ENCODE assay signal across 3 fruit fly cellular contexts in genomic region chr3L:794462-794861, dm6.
TF ChIP-seq lines count a peak whose summit lies in the region.

No protein-coding gene starts in this region.

- no peak for TF ChIP-seq CTCF in whole organism, embryonic (GFP tag; optimal IDR thresholded peaks at IDR 0.05; lab: Kevin White, UChicago)

TF ChIP-seq in whole organism, embryonic, 481 proteins besides CTCF, POLR2A, EP300 and RAD21:
- peak; percentile 3 for TF ChIP-seq CG6254 (GFP tag; optimal IDR thresholded peaks at IDR 0.05; lab: Kevin White, UChicago)
- TF ChIP-seq Trl (optimal IDR thresholded peaks at IDR 0.05; lab: Kevin White, UChicago) = peak in 1 of 2 experiments; percentile 6
- TF ChIP-seq Trl (GFP tag; optimal IDR thresholded peaks at IDR 0.05; lab: Kevin White, UChicago) = no peak
- TF ChIP-seq CG10543 (GFP tag; optimal IDR thresholded peaks at IDR 0.05; lab: Kevin White, UChicago) = no peak
- TF ChIP-seq exex (tag; optimal IDR thresholded peaks at IDR 0.05; lab: Kevin White, UChicago) = no peak
- TF ChIP-seq Ets65A (GFP tag; lab: Kevin White, UChicago) = peak; percentile 2
- TF ChIP-seq Drgx (GFP tag; IDR thresholded peaks at IDR 0.05; lab: Robert Waterston, UW) = peak; percentile 58
- TF ChIP-seq CG7357 (GFP tag; IDR thresholded peaks at IDR 0.05; lab: Robert Waterston, UW) = no peak

TF ChIP-seq in whole organism, prepupa, 60 proteins besides CTCF, POLR2A, EP300 and RAD21:
- TF ChIP-seq Hr4 (GFP tag; optimal IDR thresholded peaks at IDR 0.05; lab: Kevin White, UChicago) (peak; percentile 41), CG8119 (GFP tag; IDR thresholded peaks at IDR 0.05; lab: Robert Waterston, UW) (peak; percentile 73), Sox102F (GFP tag; optimal IDR thresholded peaks at IDR 0.05; lab: Kevin White, UChicago) (no peak), CG11762 (GFP tag; optimal IDR thresholded peaks at IDR 0.05; lab: Kevin White, UChicago; ENCODE audit: insufficient read depth) (no peak), Ets21C (GFP tag; optimal IDR thresholded peaks at IDR 0.05; lab: Kevin White, UChicago) (no peak), Eip78C (GFP tag; lab: Kevin White, UChicago) (peak; percentile 55), CG6276 (GFP tag; optimal IDR thresholded peaks at IDR 0.05; lab: Kevin White, UChicago) (peak; percentile 52), salr (GFP tag; optimal IDR thresholded peaks at IDR 0.05; lab: Kevin White, UChicago) (no peak), topi (GFP tag; optimal IDR thresholded peaks at IDR 0.05; lab: Kevin White, UChicago) (no peak), pdm3 (GFP tag; optimal IDR thresholded peaks at IDR 0.05; lab: Kevin White, UChicago) (peak; percentile 17), OdsH (GFP tag; optimal IDR thresholded peaks at IDR 0.05; lab: Kevin White, UChicago) (no peak), CG11294 (GFP tag; IDR thresholded peaks at IDR 0.05; lab: Robert Waterston, UW) (no peak), Sox14 (GFP tag; optimal IDR thresholded peaks at IDR 0.05; lab: Kevin White, UChicago) (no peak), eg (GFP tag; IDR thresholded peaks at IDR 0.05; lab: Robert Waterston, UW) (peak; percentile 81), fd85E (GFP tag; optimal IDR thresholded peaks at IDR 0.05; lab: Kevin White, UChicago) (no peak), achi (GFP tag; optimal IDR thresholded peaks at IDR 0.05; lab: Kevin White, UChicago) (peak; percentile 21), CG6163 (GFP tag; IDR thresholded peaks at IDR 0.05; lab: Robert Waterston, UW) (peak; percentile 51; the same call in 1 of the 3 replicates), CG4318 (GFP tag; optimal IDR thresholded peaks at IDR 0.05; lab: Kevin White, UChicago) (peak; percentile 10), net (GFP tag; optimal IDR thresholded peaks at IDR 0.05; lab: Kevin White, UChicago) (no peak), lz (GFP tag; optimal IDR thresholded peaks at IDR 0.05; lab: Kevin White, UChicago) (no peak), vri (GFP tag; optimal IDR thresholded peaks at IDR 0.05; lab: Kevin White, UChicago) (no peak), Sox15 (GFP tag; optimal IDR thresholded peaks at IDR 0.05; lab: Kevin White, UChicago) (no peak), CG6854 (GFP tag; optimal IDR thresholded peaks at IDR 0.05; lab: Kevin White, UChicago) (no peak), Blimp-1 (GFP tag; optimal IDR thresholded peaks at IDR 0.05; lab: Kevin White, UChicago) (no peak), CG32006 (GFP tag; optimal IDR thresholded peaks at IDR 0.05; lab: Kevin White, UChicago) (peak; percentile 70), CG16779 (tag; optimal IDR thresholded peaks at IDR 0.05; lab: Kevin White, UChicago) (no peak), esn (GFP tag; optimal IDR thresholded peaks at IDR 0.05; lab: Kevin White, UChicago) (no peak), ss (GFP tag; optimal IDR thresholded peaks at IDR 0.05; lab: Kevin White, UChicago) (no peak), CG15336 (GFP tag; IDR thresholded peaks at IDR 0.05; lab: Robert Waterston, UW) (peak; percentile 75), dac (GFP tag; optimal IDR thresholded peaks at IDR 0.05; lab: Kevin White, UChicago) (no peak), dsx (GFP tag; optimal IDR thresholded peaks at IDR 0.05; lab: Kevin White, UChicago; ENCODE audit: poor library complexity, severe bottlenecking) (no peak), CG8632 (GFP tag; optimal IDR thresholded peaks at IDR 0.05; lab: Kevin White, UChicago) (no peak)

TF ChIP-seq in whole organism, pupa, 21 proteins besides CTCF, POLR2A, EP300 and RAD21:
- TF ChIP-seq EcR (GFP tag; optimal IDR thresholded peaks at IDR 0.05; lab: Kevin White, UChicago) (no peak), CG14655 (GFP tag; optimal IDR thresholded peaks at IDR 0.05; lab: Kevin White, UChicago) (peak; percentile 60), CG4496 (GFP tag; IDR thresholded peaks at IDR 0.05; lab: Robert Waterston, UW) (0 out of 3 replicates have a peak, but pooled peaks have one; percentile 71), CG17806 (tag; optimal IDR thresholded peaks at IDR 0.05; lab: Kevin White, UChicago) (no peak), gl (tag; optimal IDR thresholded peaks at IDR 0.05; lab: Kevin White, UChicago) (no peak), CG9948 (tag; optimal IDR thresholded peaks at IDR 0.05; lab: Kevin White, UChicago) (no peak), CG10348 (GFP tag; IDR thresholded peaks at IDR 0.05; lab: Robert Waterston, UW) (no peak), CG8159 (tag; optimal IDR thresholded peaks at IDR 0.05; lab: Kevin White, UChicago) (no peak), CG8301 (tag; optimal IDR thresholded peaks at IDR 0.05; lab: Kevin White, UChicago) (peak; percentile 47), Pif1B (GFP tag; optimal IDR thresholded peaks at IDR 0.05; lab: Kevin White, UChicago) (no peak), D1 (tag; optimal IDR thresholded peaks at IDR 0.05; lab: Kevin White, UChicago) (no peak), Ets98B (GFP tag; IDR thresholded peaks at IDR 0.05; lab: Robert Waterston, UW) (peak; percentile 75), rn (GFP tag; IDR thresholded peaks at IDR 0.05; lab: Robert Waterston, UW) (no peak), CG32121 (GFP tag; IDR thresholded peaks at IDR 0.05; lab: Robert Waterston, UW) (peak; percentile 74), CG12605 (GFP tag; IDR thresholded peaks at IDR 0.05; lab: Robert Waterston, UW) (no peak)
